Worm (Caenorhabditis elegans): ENCODE data around the gene Y53C12A.10.

- TF ChIP-seq nhr-2 (tag; optimal IDR thresholded peaks at IDR 0.05) (no peak), unc-120 (tag; optimal IDR thresholded peaks at IDR 0.05; ENCODE audit: poor library complexity, severe bottlenecking) (no peak), ztf-11 (tag; optimal IDR thresholded peaks at IDR 0.05) (no peak), mep-1 (tag; optimal IDR thresholded peaks at IDR 0.05) (no peak), ces-1 (GFP tag; optimal IDR thresholded peaks at IDR 0.05) (no peak), unc-62 (GFP tag; optimal IDR thresholded peaks at IDR 0.05) (no peak), nhr-237 (tag; optimal IDR thresholded peaks at IDR 0.05) (no peak)
These were observed 48.4 kb downstream of the Y53C12A.10 start, which contains the start of gene gstk-1 for ce11 chrII:9656210-9656755.
